Worm (Caenorhabditis elegans) whole organism, L1 larva: ENCODE measurements around the gene C04C11.1.

Source experiments
- ceh-82 ChIP-seq, 3 experiments: fragments of 150-350 bp in 1 of 3; sonication (generic microtip) in 2 of 3; optimal IDR thresholded peaks; 2 replicates each; lab custom pipeline; 2014 to 2017; ENCODE audit warnings: missing biosample characterization in 3 of 3, missing genetic modification characterization in 3 of 3
- ces-1 ChIP-seq: fragments of 150-350 bp; optimal IDR thresholded peaks from 2 replicates; lab custom pipeline; 2014; ENCODE audit warnings: missing biosample characterization, missing genetic modification reagents, missing genetic modification characterization
- egl-27 ChIP-seq, 2 experiments: fragments of 150-350 bp in 1 of 2; sonication (generic microtip); optimal IDR thresholded peaks; 3 replicates each; lab custom pipeline; 2017 to 2018; ENCODE audit warnings: missing biosample characterization in 2 of 2, missing genetic modification characterization in 2 of 2, missing genetic modification reagents in 2 of 2
- lin-35 ChIP-seq, 2 experiments: fragments of 150-350 bp; optimal IDR thresholded peaks; 2 replicates each; lab custom pipeline; 2014; ENCODE audit warnings: missing biosample characterization in 2 of 2, missing genetic modification characterization in 2 of 2, missing genetic modification reagents in 2 of 2
- mef-2 ChIP-seq: fragments of 150-350 bp; optimal IDR thresholded peaks from 2 replicates; lab custom pipeline; 2014; ENCODE audit warnings: missing biosample characterization, missing genetic modification characterization
- nhr-11 ChIP-seq: fragments of 150-350 bp; optimal IDR thresholded peaks from 2 replicates; lab custom pipeline; 2014; ENCODE audit warnings: missing biosample characterization, missing genetic modification characterization
- nhr-20 ChIP-seq: sonication (generic microtip); optimal IDR thresholded peaks from 2 replicates; lab custom pipeline; 2016; ENCODE audit warnings: mild to moderate bottlenecking, missing genetic modification characterization, missing compliant biosample characterization
- nhr-237 ChIP-seq: fragments of 150-350 bp; optimal IDR thresholded peaks from 2 replicates; lab custom pipeline; 2014; ENCODE audit warnings: missing biosample characterization, missing genetic modification characterization
- nhr-77 ChIP-seq: fragments of 150-350 bp; optimal IDR thresholded peaks from 2 replicates; lab custom pipeline; 2014; ENCODE audit warnings: missing biosample characterization, missing genetic modification characterization
- pqm-1 ChIP-seq: sonication (generic microtip); optimal IDR thresholded peaks from 3 replicates; lab custom pipeline; 2017; ENCODE audit warnings: missing biosample characterization, missing genetic modification characterization
- tlp-1 ChIP-seq: fragments of 150-350 bp; optimal IDR thresholded peaks from 2 replicates; lab custom pipeline; 2014; ENCODE audit warnings: missing biosample characterization, missing genetic modification characterization
- unc-62 ChIP-seq: fragments of 150-350 bp; optimal IDR thresholded peaks from 2 replicates; lab custom pipeline; 2014; ENCODE audit warnings: missing biosample characterization, missing genetic modification reagents, missing genetic modification characterization

ce11 chrX:14000198-14000748, 20.1 kb upstream of the C04C11.1 start:
- TF ChIP-seq egl-27 (tag; optimal IDR thresholded peaks at IDR 0.05; lab: Kevin White, UChicago) (no peak), unc-62 (GFP tag; lab: Kevin White, UChicago) (no peak), nhr-77 (tag; lab: Kevin White, UChicago) (no peak), tlp-1 (tag; lab: Kevin White, UChicago) (no peak), ceh-82 (tag; optimal IDR thresholded peaks at IDR 0.05; lab: Kevin White, UChicago) (no peak), nhr-11 (tag; lab: Kevin White, UChicago) (no peak), ces-1 (no peak), nhr-237 (tag; lab: Kevin White, UChicago) (no peak), pqm-1 (tag; lab: Kevin White, UChicago) (no peak), mef-2 (no peak), nhr-20 (tag; lab: Kevin White, UChicago) (peak; percentile 51), lin-35 (GFP tag; optimal IDR thresholded peaks at IDR 0.05; lab: Kevin White, UChicago) (no peak)
